Fruit fly (Drosophila melanogaster) whole organism, embryonic: ENCODE data around the gene CG31102.

Experiments used
- Adf1 ChIP-seq: fragments of 200-800 bp; sonication (Bioruptor generic); IDR thresholded peaks from 2 replicates; pipeline ENCODE4 v1.3.6; 2022; ENCODE audit warnings: missing biosample characterization, missing genetic modification characterization
- C15 ChIP-seq: fragments of 200-800 bp; sonication (Bioruptor generic); IDR thresholded peaks from 3 replicates; pipeline ENCODE4 v1.3.6; 2022; ENCODE audit warnings: missing biosample characterization, missing genetic modification characterization
- CG11247 ChIP-seq: fragments of 200-800 bp; sonication (Bioruptor generic); IDR thresholded peaks from 2 replicates; pipeline ENCODE4 v1.3.6; 2022; ENCODE audit warnings: missing biosample characterization, missing genetic modification characterization
- CG1233 ChIP-seq: fragments of 200-800 bp; sonication (Bioruptor generic); optimal IDR thresholded peaks from 4 replicates; lab custom pipeline; 2018; ENCODE audit warnings: missing biosample characterization, mild to moderate bottlenecking, missing genetic modification characterization
- CG12744 ChIP-seq: fragments of 200-800 bp; sonication (Bioruptor generic); optimal IDR thresholded peaks from 2 replicates; lab custom pipeline; 2016; ENCODE audit warnings: missing biosample characterization, missing genetic modification characterization
- CG13296 ChIP-seq: fragments of 200-800 bp; sonication (Bioruptor generic); optimal IDR thresholded peaks from 3 replicates; lab custom pipeline; 2018; ENCODE audit warnings: missing biosample characterization, mild to moderate bottlenecking, missing genetic modification characterization
- CG13424 ChIP-seq: fragments of 200-800 bp; sonication (Bioruptor generic); optimal IDR thresholded peaks from 2 replicates; lab custom pipeline; 2019; ENCODE audit warnings: missing biosample characterization, mild to moderate bottlenecking, missing genetic modification characterization, moderate library complexity
- CG14050 ChIP-seq: fragments of 200-800 bp; sonication (Bioruptor generic); IDR thresholded peaks from 3 replicates; pipeline ENCODE4 v1.3.6; 2022; ENCODE audit warnings: missing biosample characterization, missing genetic modification characterization
- CG14710 ChIP-seq: fragments of 200-800 bp; sonication (Bioruptor generic); optimal IDR thresholded peaks from 3 replicates; lab custom pipeline; 2019; ENCODE audit warnings: missing biosample characterization, mild to moderate bottlenecking, missing genetic modification characterization, moderate library complexity
- CG17612 ChIP-seq: fragments of 200-800 bp; sonication (Bioruptor generic); IDR thresholded peaks from 2 replicates; pipeline ENCODE4 v1.3.6; 2022; ENCODE audit warnings: missing biosample characterization, missing genetic modification characterization
- CG17829 ChIP-seq: fragments of 200-800 bp; optimal IDR thresholded peaks from 2 replicates; lab custom pipeline; 2019; ENCODE audit warnings: missing biosample characterization, mild to moderate bottlenecking, missing genetic modification characterization, moderate library complexity
- CG34224 ChIP-seq: fragments of 200-800 bp; sonication (Bioruptor generic); IDR thresholded peaks from 3 replicates; pipeline ENCODE4 v1.3.6; 2022; ENCODE audit warnings: missing biosample characterization, missing genetic modification characterization; ENCODE audit not compliant: partially characterized antibody
- CG34422 ChIP-seq: fragments of 200-800 bp; sonication (Bioruptor generic); IDR thresholded peaks from 3 replicates; pipeline ENCODE4 v1.3.6; 2022; ENCODE audit warnings: missing biosample characterization, missing genetic modification characterization
- CG43689 ChIP-seq: fragments of 200-800 bp; sonication (Bioruptor generic); IDR thresholded peaks from 2 replicates; pipeline ENCODE4 v1.3.6; 2022; ENCODE audit warnings: missing biosample characterization, missing genetic modification characterization
- CG4707 ChIP-seq: fragments of 200-800 bp; sonication (Bioruptor generic); optimal IDR thresholded peaks from 2 replicates; lab custom pipeline; 2018; ENCODE audit warnings: missing biosample characterization, mild to moderate bottlenecking, missing genetic modification characterization, moderate library complexity
- CG7556 ChIP-seq: fragments of 200-800 bp; sonication (Bioruptor generic); optimal IDR thresholded peaks from 2 replicates; lab custom pipeline; 2017; ENCODE audit warnings: missing biosample characterization, mild to moderate bottlenecking, missing genetic modification characterization
- CG7745 ChIP-seq: fragments of 200-800 bp; sonication (Bioruptor generic); optimal IDR thresholded peaks from 2 replicates; lab custom pipeline; 2018; ENCODE audit warnings: missing biosample characterization, mild to moderate bottlenecking, missing genetic modification characterization, moderate library complexity
- CG7839 ChIP-seq: fragments of 200-800 bp; sonication (Bioruptor generic); optimal IDR thresholded peaks from 3 replicates; lab custom pipeline; 2018; ENCODE audit warnings: missing biosample characterization, mild to moderate bottlenecking, missing genetic modification characterization, moderate library complexity
- CG8290 ChIP-seq, 3 experiments: fragments of 200-800 bp; sonication (Bioruptor generic); optimal IDR thresholded peaks; 2 replicates each; lab custom pipeline; 2016 to 2019; ENCODE audit warnings: missing biosample characterization in 3 of 3, missing genetic modification characterization in 3 of 3, mild to moderate bottlenecking in 2 of 3, moderate library complexity in 1 of 3
- CG8359 ChIP-seq: fragments of 200-800 bp; sonication (Bioruptor generic); optimal IDR thresholded peaks from 2 replicates; lab custom pipeline; 2017; ENCODE audit warnings: missing biosample characterization, mild to moderate bottlenecking, missing genetic modification characterization, borderline replicate concordance
- CG9215 ChIP-seq: fragments of 200-800 bp; sonication (Bioruptor generic); IDR thresholded peaks from 2 replicates; pipeline ENCODE4 v1.3.6; 2022; ENCODE audit warnings: missing biosample characterization, missing genetic modification characterization
- CG9876 ChIP-seq: fragments of 200-800 bp; sonication (Bioruptor generic); optimal IDR thresholded peaks from 2 replicates; lab custom pipeline; 2016; ENCODE audit warnings: missing biosample characterization, missing genetic modification characterization
- Dip2 ChIP-seq: fragments of 200-800 bp; sonication (Bioruptor generic); IDR thresholded peaks from 2 replicates; pipeline ENCODE4 v1.3.6; 2022; ENCODE audit warnings: missing biosample characterization, missing genetic modification characterization
- Dip3 ChIP-seq: fragments of 200-800 bp; sonication (Bioruptor generic); optimal IDR thresholded peaks from 3 replicates; lab custom pipeline; 2016; ENCODE audit warnings: missing biosample characterization, missing genetic modification characterization
- Dp ChIP-seq: fragments of 200-800 bp; sonication (Bioruptor generic); optimal IDR thresholded peaks from 2 replicates; lab custom pipeline; 2018; ENCODE audit warnings: missing biosample characterization, mild to moderate bottlenecking, missing genetic modification characterization, moderate library complexity
- E2f2 ChIP-seq: fragments of 200-800 bp; sonication (Bioruptor generic); IDR thresholded peaks from 2 replicates; pipeline ENCODE4 v1.3.6; 2022; ENCODE audit warnings: missing biosample characterization, missing genetic modification characterization
- Ets65A ChIP-seq: fragments of 200-800 bp; sonication (Bioruptor generic); peaks from one replicate; lab custom pipeline; 2016; ENCODE audit warnings: missing biosample characterization, missing genetic modification characterization
- Ets97D ChIP-seq: fragments of 200-800 bp; sonication (Bioruptor generic); optimal IDR thresholded peaks from 3 replicates; lab custom pipeline; 2016; ENCODE audit warnings: missing biosample characterization, missing genetic modification characterization
- GATAe ChIP-seq: fragments of 200-800 bp; sonication (Bioruptor generic); conservative IDR thresholded peaks from 2 replicates; pipeline ENCODE4 v1.3.6; 2022; ENCODE audit warnings: missing biosample characterization, missing genetic modification characterization
- Gug ChIP-seq: fragments of 200-800 bp; sonication (Bioruptor generic); IDR thresholded peaks from 4 replicates; pipeline ENCODE4 v1.3.6; 2022; ENCODE audit warnings: missing biosample characterization, missing genetic modification characterization
- Hmr ChIP-seq: fragments of 200-800 bp; sonication (Bioruptor generic); optimal IDR thresholded peaks from 3 replicates; lab custom pipeline; 2017; ENCODE audit warnings: mild to moderate bottlenecking, missing biosample characterization, missing genetic modification reagents, missing genetic modification characterization
- Hmx ChIP-seq: fragments of 200-800 bp; sonication (Bioruptor generic); optimal IDR thresholded peaks from 2 replicates; lab custom pipeline; 2016; ENCODE audit warnings: missing biosample characterization, missing genetic modification characterization
- Hr3 ChIP-seq: fragments of 200-800 bp; sonication (Bioruptor generic); optimal IDR thresholded peaks from 3 replicates; lab custom pipeline; 2016; ENCODE audit warnings: missing biosample characterization, missing genetic modification characterization
- Hsf ChIP-seq: fragments of 200-800 bp; sonication (Bioruptor generic); optimal IDR thresholded peaks from 3 replicates; lab custom pipeline; 2016; ENCODE audit warnings: missing biosample characterization, missing genetic modification characterization
- Med ChIP-seq: fragments of 200-800 bp; sonication (Bioruptor generic); peaks from one replicate; lab custom pipeline; 2016; ENCODE audit warnings: missing biosample characterization, missing genetic modification characterization, mild to moderate bottlenecking, inconsistent platforms, moderate library complexity
- NC2β ChIP-seq: fragments of 200-800 bp; sonication (Bioruptor generic); optimal IDR thresholded peaks from 2 replicates; lab custom pipeline; 2016; ENCODE audit warnings: missing biosample characterization, missing genetic modification characterization
- Ptx1 ChIP-seq: fragments of 200-800 bp; sonication (Bioruptor generic); IDR thresholded peaks from 2 replicates; pipeline ENCODE4 v1.3.6; 2022; ENCODE audit warnings: missing biosample characterization, missing genetic modification characterization
- Sin3A ChIP-seq: fragments of >200 bp; optimal IDR thresholded peaks from 2 replicates; lab custom pipeline; 2018
- Six4 ChIP-seq: fragments of 200-800 bp; sonication (Bioruptor generic); optimal IDR thresholded peaks from 2 replicates; lab custom pipeline; 2016; ENCODE audit warnings: missing biosample characterization, missing genetic modification characterization
- aop ChIP-seq: fragments of 200-800 bp; sonication (Bioruptor generic); IDR thresholded peaks from 2 replicates; pipeline ENCODE4 v1.3.6; 2022; ENCODE audit warnings: missing biosample characterization, missing genetic modification characterization
- bcd ChIP-seq: fragments of 200-800 bp; sonication (Bioruptor generic); optimal IDR thresholded peaks from 2 replicates; lab custom pipeline; 2017; ENCODE audit warnings: missing biosample characterization, mild to moderate bottlenecking, missing genetic modification characterization
- caup ChIP-seq: fragments of 200-800 bp; sonication (Bioruptor generic); optimal IDR thresholded peaks from 3 replicates; lab custom pipeline; 2017; ENCODE audit warnings: missing biosample characterization, mild to moderate bottlenecking, missing genetic modification characterization, moderate library complexity; ENCODE audit not compliant: severe bottlenecking
- dimm ChIP-seq: fragments of 200-800 bp; sonication (Bioruptor generic); IDR thresholded peaks from 2 replicates; pipeline ENCODE4 v1.3.6; 2022; ENCODE audit warnings: missing biosample characterization, missing genetic modification characterization
- gcm2 ChIP-seq: fragments of 200-800 bp; sonication (Bioruptor generic); optimal IDR thresholded peaks from 2 replicates; lab custom pipeline; 2016; ENCODE audit warnings: missing biosample characterization, missing genetic modification characterization
- kay ChIP-seq: fragments of 200-800 bp; sonication (Bioruptor generic); optimal IDR thresholded peaks from 2 replicates; lab custom pipeline; 2016; ENCODE audit warnings: missing biosample characterization, missing genetic modification characterization
- klu ChIP-seq: fragments of 200-800 bp; sonication (Bioruptor generic); IDR thresholded peaks from 2 replicates; pipeline ENCODE4 v1.3.6; 2022; ENCODE audit warnings: missing biosample characterization, missing genetic modification characterization
- pros ChIP-seq: fragments of 200-800 bp; sonication (Bioruptor generic); optimal IDR thresholded peaks from 3 replicates; lab custom pipeline; 2019; ENCODE audit warnings: missing biosample characterization, mild to moderate bottlenecking, missing genetic modification characterization, moderate library complexity
- scrt ChIP-seq: fragments of 200-800 bp; sonication (Bioruptor generic); optimal IDR thresholded peaks from 2 replicates; lab custom pipeline; 2018; ENCODE audit warnings: missing biosample characterization, mild to moderate bottlenecking, missing genetic modification characterization, moderate library complexity
- shn ChIP-seq: fragments of 200-800 bp; sonication (Bioruptor generic); optimal IDR thresholded peaks from 3 replicates; lab custom pipeline; 2016; ENCODE audit warnings: missing biosample characterization, missing genetic modification characterization
- sna ChIP-seq: fragments of 200-800 bp; sonication (Bioruptor generic); IDR thresholded peaks from 2 replicates; pipeline ENCODE4 v1.3.6; 2022; ENCODE audit warnings: missing biosample characterization, missing genetic modification characterization; ENCODE audit not compliant: partially characterized antibody
- tin ChIP-seq: fragments of 200-800 bp; sonication (Bioruptor generic); optimal IDR thresholded peaks from 3 replicates; lab custom pipeline; 2016; ENCODE audit warnings: missing biosample characterization, missing genetic modification characterization
- trem ChIP-seq: fragments of 200-800 bp; optimal IDR thresholded peaks from 3 replicates; lab custom pipeline; 2019; ENCODE audit warnings: missing biosample characterization, mild to moderate bottlenecking, missing genetic modification characterization, moderate library complexity
- tx ChIP-seq: fragments of 200-800 bp; sonication (Bioruptor generic); optimal IDR thresholded peaks from 2 replicates; lab custom pipeline; 2016; ENCODE audit warnings: missing biosample characterization, missing genetic modification characterization
- zen2 ChIP-seq: fragments of 200-800 bp; sonication (Bioruptor generic); IDR thresholded peaks from 3 replicates; pipeline ENCODE4 v1.3.6; 2022; ENCODE audit warnings: missing biosample characterization, missing genetic modification characterization; ENCODE audit not compliant: partially characterized antibody

CG31102 gene

dm6 chr3R:25312583-25312982, 17.2 kb upstream of the CG31102 start (continued):
- peak; percentile 63 for TF ChIP-seq E2f2 (GFP tag; lab: Robert Waterston, UW)
- TF ChIP-seq Med (GFP tag; lab: Kevin White, UChicago) = peak; percentile 70
- no peak for TF ChIP-seq CG9876
- TF ChIP-seq Adf1 (GFP tag; lab: Robert Waterston, UW) = no peak
- TF ChIP-seq kay = no peak
- no peak for TF ChIP-seq shn
- no peak for TF ChIP-seq CG43689
- no peak for TF ChIP-seq trem (tag; lab: Kevin White, UChicago)
- no peak for TF ChIP-seq Hr3 (GFP tag; lab: Kevin White, UChicago)
- no peak for TF ChIP-seq CG9215 (GFP tag; lab: Robert Waterston, UW)
- no peak for TF ChIP-seq Gug (GFP tag; lab: Robert Waterston, UW)
- no peak for TF ChIP-seq Dip3 (GFP tag; lab: Kevin White, UChicago)
- no peak for TF ChIP-seq sna (GFP tag; lab: Robert Waterston, UW)
- TF ChIP-seq NC2β (GFP tag; lab: Kevin White, UChicago) = no peak
- TF ChIP-seq Ets65A (GFP tag; lab: Kevin White, UChicago) = peak; percentile 43
- peak; percentile 84 for TF ChIP-seq Dip2
- TF ChIP-seq Hsf (GFP tag; lab: Kevin White, UChicago) = no peak
- TF ChIP-seq CG13424 = no peak
- TF ChIP-seq CG7556 (GFP tag; lab: Kevin White, UChicago) = no peak
- TF ChIP-seq caup (GFP tag; lab: Kevin White, UChicago) = peak; percentile 26
- TF ChIP-seq Six4 (GFP tag; lab: Kevin White, UChicago) = no peak
- TF ChIP-seq CG34422 (GFP tag; lab: Robert Waterston, UW) = no peak
- TF ChIP-seq aop (GFP tag; lab: Robert Waterston, UW) = no peak
- TF ChIP-seq CG17829 (tag; lab: Kevin White, UChicago) = no peak
- TF ChIP-seq klu (GFP tag; lab: Robert Waterston, UW) = no peak
- no peak for TF ChIP-seq CG11247 (GFP tag; lab: Robert Waterston, UW)
- TF ChIP-seq CG13296 = peak; percentile 23
- TF ChIP-seq Hmr (GFP tag; lab: Kevin White, UChicago) = no peak
- TF ChIP-seq dimm (GFP tag; lab: Robert Waterston, UW) = no peak
- TF ChIP-seq CG12744 (GFP tag; lab: Kevin White, UChicago) = no peak
- TF ChIP-seq scrt (GFP tag; lab: Kevin White, UChicago) = no peak
- no peak for TF ChIP-seq Hmx (GFP tag; lab: Kevin White, UChicago)
- TF ChIP-seq CG8359 (GFP tag; lab: Kevin White, UChicago) = no peak
- peak; percentile 11 for TF ChIP-seq CG7839 (tag; lab: Kevin White, UChicago)
- TF ChIP-seq gcm2 = no peak
- no peak for TF ChIP-seq CG7745
- TF ChIP-seq Ptx1 (GFP tag; lab: Robert Waterston, UW) = no peak
- TF ChIP-seq CG1233 (GFP tag; lab: Kevin White, UChicago) = peak; percentile 11
- no peak for TF ChIP-seq Sin3A (lab: Kevin White, UChicago)

dm6 chr3R:25310843-25311242, 15.4 kb upstream of the CG31102 start, which contains the start of gene CG31099:
Gene CG31099, minus strand, starts transcription at chr3R:25310943.
- TF ChIP-seq pros (GFP tag; lab: Kevin White, UChicago) (no peak), GATAe (GFP tag; lab: Robert Waterston, UW) (no peak), tx (GFP tag; lab: Kevin White, UChicago) (no peak), Dp (no peak), bcd (GFP tag; lab: Kevin White, UChicago) (no peak), CG17612 (GFP tag; lab: Robert Waterston, UW) (no peak), Ets97D (GFP tag; lab: Kevin White, UChicago) (no peak), CG14050 (GFP tag; lab: Robert Waterston, UW) (no peak), CG34224 (GFP tag; lab: Robert Waterston, UW) (no peak), C15 (no peak), CG14710 (tag; lab: Kevin White, UChicago) (no peak), NC2β (GFP tag; lab: Kevin White, UChicago) (no peak), E2f2 (GFP tag; lab: Robert Waterston, UW) (no peak), CG8290 (GFP tag; optimal IDR thresholded peaks at IDR 0.05; lab: Kevin White, UChicago) (no peak), CG8290 (tag; optimal IDR thresholded peaks at IDR 0.05; lab: Kevin White, UChicago) (no peak), tin (GFP tag; lab: Kevin White, UChicago) (no peak), CG4707 (no peak), zen2 (GFP tag; lab: Robert Waterston, UW) (no peak)
